Worm (Caenorhabditis elegans) whole organism, L4 larva: ENCODE results near the gene mct-6.

Source experiments
- D1046.2 ChIP-seq: fragments of 200-800 bp; sonication (Bioruptor generic); IDR thresholded peaks from 2 replicates; pipeline ENCODE4 v1.3.6; 2022; ENCODE audit warnings: missing genetic modification characterization, missing compliant biosample characterization
- ama-1 ChIP-seq: fragments of 150-350 bp; optimal IDR thresholded peaks from 2 replicates; lab custom pipeline; 2014; ENCODE audit warnings: inconsistent platforms, mixed read lengths
- lim-7 ChIP-seq: fragments of 200-800 bp; sonication (Bioruptor generic); IDR thresholded peaks from 2 replicates; pipeline ENCODE4 v1.3.6; 2022; ENCODE audit warnings: missing genetic modification characterization, missing compliant biosample characterization
- lsy-2 ChIP-seq, 2 experiments: fragments of 150-350 bp in 1 of 2; sonication (generic microtip) in 1 of 2; optimal IDR thresholded peaks; 2 replicates each; lab custom pipeline; 2014 to 2017; ENCODE audit warnings: missing biosample characterization in 2 of 2, missing genetic modification characterization in 2 of 2
- nhr-76 ChIP-seq: fragments of 150-350 bp; optimal IDR thresholded peaks from 2 replicates; lab custom pipeline; 2014; ENCODE audit warnings: missing biosample characterization, missing genetic modification characterization
- unc-130 ChIP-seq: sonication (generic microtip); optimal IDR thresholded peaks from 2 replicates; lab custom pipeline; 2016; ENCODE audit warnings: missing genetic modification reagents, missing genetic modification characterization, missing compliant biosample characterization

DNA sequence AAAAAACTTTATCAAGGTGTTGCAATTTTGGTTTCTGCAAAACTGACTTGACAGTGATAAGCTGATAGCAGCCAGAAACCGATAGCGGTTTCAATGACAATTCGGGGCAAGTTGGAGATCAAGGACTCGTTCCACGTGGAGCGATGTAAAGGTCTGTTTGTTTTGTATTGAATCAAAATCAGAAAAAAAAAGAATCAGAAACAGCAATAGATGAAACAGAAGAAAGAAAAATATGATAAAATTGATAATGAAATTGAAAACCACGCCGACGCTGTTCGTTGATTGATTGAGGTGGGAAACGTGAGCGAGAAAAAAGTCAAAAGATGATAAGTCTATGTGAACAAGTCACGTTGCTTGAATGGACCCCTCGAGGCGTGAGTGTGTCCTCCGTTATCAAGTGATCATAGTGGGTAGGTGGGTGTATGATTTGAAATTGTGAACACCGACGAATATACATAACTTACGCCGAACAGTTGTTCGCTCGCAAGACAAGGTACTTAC is 5.1 kb upstream of the mct-6 start:
- no peak for TF ChIP-seq nhr-76
- no peak for TF ChIP-seq ama-1 (lab: Kevin White, UChicago)
- TF ChIP-seq lsy-2 (tag; optimal IDR thresholded peaks at IDR 0.05; lab: Kevin White, UChicago), result no peak
- TF ChIP-seq lim-7 (GFP tag; lab: Robert Waterston, UW), result no peak
- no peak for TF ChIP-seq unc-130 (GFP tag; lab: Kevin White, UChicago)
- no peak for TF ChIP-seq D1046.2 (GFP tag; lab: Robert Waterston, UW)
